Worm (Caenorhabditis elegans): Measurements from ENCODE around the gene acs-19.

Gene acs-19

DNA sequence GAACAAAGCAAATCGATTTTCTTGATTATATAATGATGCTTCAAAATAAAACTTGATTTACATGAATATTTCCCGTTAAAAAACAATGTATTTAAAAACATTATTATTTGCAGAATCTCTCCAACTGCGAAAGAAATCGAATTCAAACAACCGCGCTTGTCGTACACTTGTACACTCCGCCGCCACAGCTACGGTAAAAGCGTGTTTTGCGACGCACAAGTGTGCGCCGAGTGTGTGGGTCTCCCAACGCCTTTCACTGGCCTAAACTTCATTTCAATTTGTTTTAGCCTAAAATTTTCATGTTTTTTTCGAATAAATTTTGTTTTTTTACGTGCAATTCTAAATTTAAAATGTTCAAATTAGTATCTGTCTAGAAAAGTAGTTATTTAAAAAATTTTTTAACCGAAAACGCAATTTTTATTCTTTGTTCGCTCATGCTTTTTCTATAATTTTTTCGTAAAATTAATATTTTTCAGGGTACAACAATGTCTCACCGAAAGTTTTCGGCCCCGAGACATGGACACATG, 3.2 kb downstream of the acs-19 start, which contains the start of gene rpl-3 (continued):
- TF ChIP-seq Y79H2A.3 (GFP tag; conservative IDR thresholded peaks at IDR 0.05) (peak; percentile 100), ceh-58 (GFP tag; IDR thresholded peaks at IDR 0.05) (peak; percentile 98), ZK185.1 (tag; optimal IDR thresholded peaks at IDR 0.05; ENCODE audit: poor library complexity, severe bottlenecking) (peak; percentile 99), Y56A3A.18 (GFP tag; IDR thresholded peaks at IDR 0.05) (peak; percentile 100), athp-1 (tag; optimal IDR thresholded peaks at IDR 0.05) (peak; percentile 100), T07F8.4 (tag; optimal IDR thresholded peaks at IDR 0.05) (peak; percentile 95), cebp-2 (GFP tag; IDR thresholded peaks at IDR 0.05) (peak; percentile 100), gei-17 (GFP tag; optimal IDR thresholded peaks at IDR 0.05) (peak; percentile 95), tbp1 (GFP tag; optimal IDR thresholded peaks at IDR 0.05) (peak; percentile 85), F22D6.2 (tag; optimal IDR thresholded peaks at IDR 0.05) (peak; percentile 97), rpc-1 (optimal IDR thresholded peaks at IDR 0.05) (peak; percentile 52), rpc-1 (tag; optimal IDR thresholded peaks at IDR 0.05) (peak; percentile 21), madf-6 (GFP tag; IDR thresholded peaks at IDR 0.05) (peak; percentile 99), hrde-1 (tag; optimal IDR thresholded peaks at IDR 0.05; ENCODE audit: borderline replicate concordance) (peak; percentile 98), Y53F4B.3 (GFP tag; IDR thresholded peaks at IDR 0.05) (peak; percentile 98), sea-2 (GFP tag; IDR thresholded peaks at IDR 0.05) (peak; percentile 98), nhr-90 (tag; optimal IDR thresholded peaks at IDR 0.05) (peak; percentile 99), snpc-1.3 (tag; optimal IDR thresholded peaks at IDR 0.05; ENCODE audit: insufficient read depth) (peak; percentile 98), xnd-1 (tag; optimal IDR thresholded peaks at IDR 0.05) (peak; percentile 89), hlh-12 (tag; optimal IDR thresholded peaks at IDR 0.05) (peak; percentile 40), bed-1 (GFP tag; IDR thresholded peaks at IDR 0.05) (peak; percentile 99), ets-4 (GFP tag; optimal IDR thresholded peaks at IDR 0.05) (peak; percentile 100), F55B11.4 (tag; optimal IDR thresholded peaks at IDR 0.05; ENCODE audit: borderline replicate concordance, insufficient read depth) (no peak), akir-1 (GFP tag; optimal IDR thresholded peaks at IDR 0.05) (peak; percentile 93), attf-5 (GFP tag; optimal IDR thresholded peaks at IDR 0.05) (peak; percentile 100), pha-4 (tag; optimal IDR thresholded peaks at IDR 0.05) (peak; percentile 100), snpc-4 (GFP tag; optimal IDR thresholded peaks at IDR 0.05) (peak; percentile 95), snpc-4 (tag; optimal IDR thresholded peaks at IDR 0.05) (peak; percentile 94 to 96 (median 96)), sptf-2 (GFP tag; optimal IDR thresholded peaks at IDR 0.05) (peak; percentile 96), mxl-1 (tag; optimal IDR thresholded peaks at IDR 0.05) (peak; percentile 92), ama-1 (optimal IDR thresholded peaks at IDR 0.05) (no peak), ama-1 (GFP tag; optimal IDR thresholded peaks at IDR 0.05) (peak; percentile 83 to 92), ceh-27 (GFP tag; optimal IDR thresholded peaks at IDR 0.05) (peak; percentile 100), ztf-26 (tag; optimal IDR thresholded peaks at IDR 0.05) (peak; percentile 100), tlf-1 (GFP tag; optimal IDR thresholded peaks at IDR 0.05) (peak; percentile 100), F37B4.10 (GFP tag; IDR thresholded peaks at IDR 0.05) (peak; percentile 100), fkh-3 (tag; optimal IDR thresholded peaks at IDR 0.05) (peak; percentile 96), B0035.1 (tag; optimal IDR thresholded peaks at IDR 0.05) (peak; percentile 97), ceh-91 (GFP tag; IDR thresholded peaks at IDR 0.05) (peak; percentile 100), nhr-120 (GFP tag; IDR thresholded peaks at IDR 0.05) (peak; percentile 99), repo-1 (tag; optimal IDR thresholded peaks at IDR 0.05) (peak; percentile 100), lsy-27 (tag; optimal IDR thresholded peaks at IDR 0.05; ENCODE audit: borderline replicate concordance, insufficient read depth) (peak; percentile 54), pbrm-1 (GFP tag; IDR thresholded peaks at IDR 0.05) (peak; percentile 100), attf-6 (GFP tag; IDR thresholded peaks at IDR 0.05) (peak; percentile 93), let-607 (tag; optimal IDR thresholded peaks at IDR 0.05) (peak; percentile 96 to 97), F33H1.4 (GFP tag; IDR thresholded peaks at IDR 0.05) (peak; percentile 99), ztf-22 (GFP tag; optimal IDR thresholded peaks at IDR 0.05) (peak; percentile 100), F57C9.4 (tag; optimal IDR thresholded peaks at IDR 0.05) (peak; percentile 99), Y67H2A.10 (GFP tag; conservative IDR thresholded peaks at IDR 0.05) (peak; percentile 100)
